Worm (Caenorhabditis elegans): ENCODE data around the gene F43G6.16.
A peak's percentile ranks its signal among the peaks of the same experiment; 100 is the strongest.
"Not testable (repeated sequence)": the region's sequence is repeated elsewhere in the genome, so short reads cannot be mapped to it uniquely, and the experiment has no call there.

Gene F43G6.16

DNA sequence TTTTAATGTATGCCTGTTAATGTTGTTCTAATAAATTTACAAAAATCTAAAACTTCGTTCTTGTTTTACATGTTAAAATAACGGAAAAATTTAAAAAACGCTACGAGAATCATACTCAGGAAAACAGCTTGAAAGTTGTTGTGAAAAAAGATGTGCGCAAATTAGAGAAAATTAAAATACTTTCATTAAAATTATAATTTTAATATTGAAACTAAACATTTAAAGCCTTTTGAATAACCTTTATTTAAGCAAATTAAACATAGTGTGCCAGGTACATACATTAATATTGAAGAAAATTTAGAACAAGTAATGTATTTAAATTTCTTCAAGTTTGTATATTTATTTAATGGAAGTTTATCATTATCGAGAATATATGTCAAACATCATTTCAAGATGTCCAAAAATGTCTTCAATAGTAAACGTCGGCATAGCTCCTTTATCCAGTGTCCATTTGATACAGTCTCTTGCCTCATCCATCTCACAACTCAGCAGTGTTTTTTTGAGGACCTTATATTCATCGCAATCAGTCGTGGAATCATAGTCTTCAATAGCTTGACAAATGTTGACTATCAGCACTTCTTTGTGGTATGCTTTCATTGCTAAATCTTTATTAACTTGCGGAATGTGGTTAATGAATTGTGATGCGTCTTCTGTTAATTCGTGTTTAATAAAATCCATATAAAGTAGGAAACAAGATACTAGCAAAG, 20.5 kb downstream of the F43G6.16 start (continued):
- TF ChIP-seq ama-1 (optimal IDR thresholded peaks at IDR 0.05) (peak; percentile 99), mdl-1 (tag; optimal IDR thresholded peaks at IDR 0.05) (no peak), nhr-21 (tag; optimal IDR thresholded peaks at IDR 0.05) (no peak), C34F6.9 (tag; optimal IDR thresholded peaks at IDR 0.05) (peak; percentile 93), elt-3 (tag; optimal IDR thresholded peaks at IDR 0.05) (no peak), gmeb-1 (tag; optimal IDR thresholded peaks at IDR 0.05) (no peak), Y55F3AM.14 (GFP tag; optimal IDR thresholded peaks at IDR 0.05) (no peak), egl-27 (tag; optimal IDR thresholded peaks at IDR 0.05) (no peak), fos-1 (tag; optimal IDR thresholded peaks at IDR 0.05) (no peak), crh-2 (tag; optimal IDR thresholded peaks at IDR 0.05) (peak; percentile 48), unc-62 (GFP tag; optimal IDR thresholded peaks at IDR 0.05) (no peak), unc-39 (tag; optimal IDR thresholded peaks at IDR 0.05) (no peak), elt-1 (tag; optimal IDR thresholded peaks at IDR 0.05) (no peak), nhr-10 (tag; optimal IDR thresholded peaks at IDR 0.05) (no peak), R02D3.7 (tag; optimal IDR thresholded peaks at IDR 0.05) (no peak), lin-39 (tag; optimal IDR thresholded peaks at IDR 0.05) (no peak), aly-2 (tag; optimal IDR thresholded peaks at IDR 0.05) (no peak), sma-3 (GFP tag; optimal IDR thresholded peaks at IDR 0.05) (no peak), nhr-237 (tag; optimal IDR thresholded peaks at IDR 0.05) (no peak), mbf-1 (tag; optimal IDR thresholded peaks at IDR 0.05) (no peak)

DNA sequence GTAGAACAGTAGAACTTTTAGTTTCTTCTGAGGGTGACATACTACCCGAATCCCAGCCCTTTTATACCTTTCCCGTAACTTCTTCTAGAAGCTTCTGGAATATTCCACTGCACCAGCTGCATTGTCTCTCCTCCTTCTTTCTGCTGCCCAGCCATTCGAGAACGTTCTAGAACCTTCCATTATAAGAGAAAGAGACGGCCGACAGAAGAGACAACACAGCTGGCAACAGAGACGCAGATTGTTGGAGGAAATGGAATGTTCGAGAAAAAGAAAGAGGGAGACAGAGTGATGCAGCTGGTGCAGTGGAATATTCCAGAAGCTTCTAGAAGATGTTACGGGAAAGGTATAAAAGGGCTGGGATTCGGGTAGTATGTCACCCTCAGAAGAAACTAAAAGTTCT, 23.2 kb downstream of the F43G6.16 start, which contains the start of the genes F44E5.4 and F44E5.5:
Gene F44E5.4 (minus strand): TSS at position 35 of the 400 bp plus-strand sequence.
Gene F44E5.5 (plus strand): TSS at position 386 of the 400 bp plus-strand sequence.
- peak; percentile 98 for TF ChIP-seq ztf-1 (GFP tag; conservative IDR thresholded peaks at IDR 0.05)
- peak; percentile 87 for TF ChIP-seq nhr-25 (tag; optimal IDR thresholded peaks at IDR 0.05)
- TF ChIP-seq sma-9 (GFP tag; optimal IDR thresholded peaks at IDR 0.05): peak; percentile 84
- TF ChIP-seq sma-9 (tag; optimal IDR thresholded peaks at IDR 0.05): not testable (repeated sequence)
- TF ChIP-seq crh-2 (tag; optimal IDR thresholded peaks at IDR 0.05): peak; percentile 91
- peak; percentile 86 for TF ChIP-seq nhr-10 (tag; optimal IDR thresholded peaks at IDR 0.05)
- TF ChIP-seq ztf-11 (tag; optimal IDR thresholded peaks at IDR 0.05): peak; percentile 54
- peak; percentile 76 for TF ChIP-seq gmeb-1 (tag; optimal IDR thresholded peaks at IDR 0.05)
- TF ChIP-seq Y55F3AM.14 (GFP tag; optimal IDR thresholded peaks at IDR 0.05): peak; percentile 97
- peak; percentile 89 for TF ChIP-seq lin-13 (GFP tag; optimal IDR thresholded peaks at IDR 0.05)
- peak; percentile 85 for TF ChIP-seq C34F6.9 (tag; optimal IDR thresholded peaks at IDR 0.05)
- peak; percentile 32 for TF ChIP-seq fos-1 (tag; optimal IDR thresholded peaks at IDR 0.05)
- TF ChIP-seq nhr-129 (tag; optimal IDR thresholded peaks at IDR 0.05): peak; percentile 68
- TF ChIP-seq ztf-4 (tag; optimal IDR thresholded peaks at IDR 0.05): peak; percentile 79
- TF ChIP-seq mdl-1 (tag; optimal IDR thresholded peaks at IDR 0.05): peak in 1 of 2 experiments; percentile 29
- TF ChIP-seq snpc-4 (tag; optimal IDR thresholded peaks at IDR 0.05): peak; percentile 46
- TF ChIP-seq lin-11 (tag; optimal IDR thresholded peaks at IDR 0.05): peak; percentile 50
- TF ChIP-seq sem-4 (tag; optimal IDR thresholded peaks at IDR 0.05): peak; percentile 79
- TF ChIP-seq ceh-82 (tag; optimal IDR thresholded peaks at IDR 0.05): peak; percentile 5
- TF ChIP-seq R02D3.7 (tag; optimal IDR thresholded peaks at IDR 0.05): peak; percentile 21
- peak; percentile 21 for TF ChIP-seq nhr-21 (tag; optimal IDR thresholded peaks at IDR 0.05)
- TF ChIP-seq unc-62 (GFP tag; optimal IDR thresholded peaks at IDR 0.05): peak; percentile 18
- TF ChIP-seq lsy-2 (tag; optimal IDR thresholded peaks at IDR 0.05): peak; percentile 84 to 88
- TF ChIP-seq sma-3 (GFP tag; optimal IDR thresholded peaks at IDR 0.05): peak; percentile 87
- peak; percentile 70 for TF ChIP-seq nhr-6 (tag; optimal IDR thresholded peaks at IDR 0.05)
- TF ChIP-seq mab-5 (tag; optimal IDR thresholded peaks at IDR 0.05): peak; percentile 26
- peak; percentile 58 for TF ChIP-seq unc-55 (GFP tag; optimal IDR thresholded peaks at IDR 0.05)
- TF ChIP-seq F13H6.1 (tag; optimal IDR thresholded peaks at IDR 0.05): peak; percentile 89
- TF ChIP-seq egl-27 (tag; optimal IDR thresholded peaks at IDR 0.05): peak; percentile 88
- peak; percentile 71 for TF ChIP-seq unc-39 (tag; optimal IDR thresholded peaks at IDR 0.05)

DNA sequence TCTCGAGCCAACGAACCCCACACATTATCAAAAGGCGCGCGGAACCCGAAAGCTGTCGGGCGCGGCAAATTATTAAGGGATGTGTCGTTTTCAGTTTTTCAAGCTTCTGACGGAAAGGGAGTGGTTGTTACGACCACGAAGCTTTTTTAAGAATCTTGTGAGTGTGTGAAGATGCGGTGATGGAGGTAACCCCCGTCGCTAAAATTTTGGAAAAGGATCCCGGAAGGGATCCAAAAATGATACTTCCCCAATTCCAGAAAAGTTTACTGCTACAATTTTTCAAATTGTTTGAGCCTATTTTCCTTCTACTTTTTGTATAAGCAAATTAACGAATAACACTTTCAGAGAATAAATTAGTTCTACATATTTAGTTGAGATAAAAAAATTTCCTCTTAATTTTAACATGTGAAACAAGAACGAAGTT, 25.7 kb downstream of the F43G6.16 start:
- TF ChIP-seq C34F6.9 (tag; optimal IDR thresholded peaks at IDR 0.05) (peak; percentile 97), snpc-4 (tag; optimal IDR thresholded peaks at IDR 0.05) (peak; percentile 50), ztf-4 (tag; optimal IDR thresholded peaks at IDR 0.05) (peak; percentile 98), lin-13 (GFP tag; optimal IDR thresholded peaks at IDR 0.05) (peak; percentile 81), nhr-11 (tag; optimal IDR thresholded peaks at IDR 0.05) (no peak), ceh-16 (tag; optimal IDR thresholded peaks at IDR 0.05) (no peak), nhr-12 (tag; optimal IDR thresholded peaks at IDR 0.05) (peak; percentile 62), ama-1 (optimal IDR thresholded peaks at IDR 0.05) (peak; percentile 99), unc-55 (GFP tag; optimal IDR thresholded peaks at IDR 0.05) (peak; percentile 45), F13H6.1 (tag; optimal IDR thresholded peaks at IDR 0.05) (peak; percentile 30), peb-1 (tag; optimal IDR thresholded peaks at IDR 0.05) (no peak), mbf-1 (tag; optimal IDR thresholded peaks at IDR 0.05) (no peak), nhr-129 (tag; optimal IDR thresholded peaks at IDR 0.05) (peak; percentile 57), lin-11 (tag; optimal IDR thresholded peaks at IDR 0.05) (peak; percentile 45), Y55F3AM.14 (GFP tag; optimal IDR thresholded peaks at IDR 0.05) (no peak), skn-1 (tag; optimal IDR thresholded peaks at IDR 0.05) (peak; percentile 56), ztf-1 (GFP tag; conservative IDR thresholded peaks at IDR 0.05) (0 out of 2 replicates have a peak, but pooled peaks have one; percentile 31), unc-62 (GFP tag; optimal IDR thresholded peaks at IDR 0.05) (no peak), sem-4 (tag; optimal IDR thresholded peaks at IDR 0.05) (peak; percentile 63), crh-2 (tag; optimal IDR thresholded peaks at IDR 0.05) (peak; percentile 90), lsy-2 (tag; optimal IDR thresholded peaks at IDR 0.05) (peak in 1 of 2 experiments; percentile 89), gmeb-1 (tag; optimal IDR thresholded peaks at IDR 0.05) (peak; percentile 15), nhr-237 (tag; optimal IDR thresholded peaks at IDR 0.05) (no peak), lin-39 (tag; optimal IDR thresholded peaks at IDR 0.05) (no peak), nhr-23 (tag; optimal IDR thresholded peaks at IDR 0.05) (no peak)

All from whole organism, L2 larva.